Worm (Caenorhabditis elegans) whole organism, dauer: Measurements from ENCODE around the gene ddn-2.

ENCODE experiments used
- unc-62 ChIP-seq: sonication (generic microtip); optimal IDR thresholded peaks from 2 replicates; lab custom pipeline; 2017; ENCODE audit warnings: missing biosample characterization, missing genetic modification reagents, missing genetic modification characterization

Gene ddn-2

DNA sequence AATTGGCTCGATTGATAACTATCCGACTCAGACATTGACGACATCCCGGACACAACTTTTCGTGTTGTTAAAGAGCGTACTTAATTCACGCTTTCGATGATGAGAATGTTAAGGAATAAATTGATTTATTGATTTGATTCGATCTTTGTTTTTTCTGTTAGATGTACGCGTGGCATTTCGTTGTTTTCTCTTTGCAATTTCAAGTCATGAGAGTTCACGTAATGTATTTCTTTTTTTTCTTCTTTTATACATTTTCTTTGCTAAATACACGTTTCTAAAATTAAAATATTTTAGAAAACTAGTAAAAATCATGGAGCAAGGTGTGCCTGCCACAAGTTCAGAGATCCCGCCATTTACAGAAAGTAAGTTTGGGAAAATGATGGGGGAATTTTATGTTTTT lies 45.8 kb downstream of the ddn-2 start, which contains the start of the genes Y38F1A.1 and Y38F1A.2:
Gene Y38F1A.1 (minus strand): TSS at position 101 of the 400 bp plus-strand sequence.
Gene Y38F1A.2 (plus strand): TSS at position 289 of the 400 bp plus-strand sequence.
- no peak for TF ChIP-seq unc-62 (GFP tag; lab: Kevin White, UChicago)
